Worm (Caenorhabditis elegans): ENCODE results near the gene B0547.2.

The B0547.2 gene

DNA sequence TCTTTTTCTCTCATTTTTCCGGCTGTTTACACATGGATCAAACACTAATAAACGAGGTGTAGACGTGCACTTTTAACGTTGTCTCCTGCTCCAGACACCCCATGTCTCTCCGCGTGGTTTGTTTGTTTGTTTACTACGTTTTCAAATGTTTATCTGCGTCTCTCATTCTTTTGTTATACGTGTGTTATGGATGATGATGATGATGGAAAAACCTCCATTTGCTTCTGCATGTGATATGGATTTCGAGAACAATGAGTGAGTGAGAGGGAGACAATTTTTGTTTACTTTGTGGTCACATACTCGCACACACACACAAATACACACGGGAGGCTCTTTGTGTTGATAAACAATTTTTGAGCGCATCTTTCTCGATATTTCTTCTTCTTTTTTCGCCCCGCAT is 41.3 kb upstream of the B0547.2 start (continued):
- TF ChIP-seq elt-3 (tag; optimal IDR thresholded peaks at IDR 0.05) (no peak), lin-11 (tag; optimal IDR thresholded peaks at IDR 0.05) (peak; percentile 61)

DNA sequence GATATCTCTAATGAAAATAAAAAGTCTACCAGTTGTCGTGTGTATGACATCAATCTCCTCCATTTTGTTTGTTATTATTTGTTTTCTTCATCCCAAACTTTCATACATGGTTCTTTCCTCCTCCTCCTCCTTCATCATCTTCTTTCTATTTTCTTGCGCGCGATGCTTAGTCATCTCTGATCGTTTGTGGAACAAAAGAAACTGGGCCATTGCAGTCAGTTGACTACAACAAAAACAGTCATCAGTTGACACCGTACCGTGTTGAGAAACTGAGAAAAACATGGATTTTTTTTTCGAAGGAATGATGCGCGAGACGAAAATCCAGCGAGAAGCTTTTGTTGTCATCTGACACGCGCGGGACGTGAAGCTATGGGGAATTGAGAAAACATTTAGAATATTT is 40.6 kb upstream of the B0547.2 start:
- TF ChIP-seq elt-1 (tag; optimal IDR thresholded peaks at IDR 0.05) (no peak), sma-9 (GFP tag; optimal IDR thresholded peaks at IDR 0.05) (no peak), sma-9 (tag; optimal IDR thresholded peaks at IDR 0.05) (no peak), ztf-4 (tag; optimal IDR thresholded peaks at IDR 0.05) (no peak), fos-1 (tag; optimal IDR thresholded peaks at IDR 0.05) (peak; percentile 28), unc-62 (GFP tag; optimal IDR thresholded peaks at IDR 0.05) (no peak), nhr-129 (tag; optimal IDR thresholded peaks at IDR 0.05) (peak; percentile 19), lin-39 (tag; optimal IDR thresholded peaks at IDR 0.05) (no peak), egl-27 (tag; optimal IDR thresholded peaks at IDR 0.05) (no peak), sem-4 (tag; optimal IDR thresholded peaks at IDR 0.05) (peak; percentile 19), R02D3.7 (tag; optimal IDR thresholded peaks at IDR 0.05) (no peak), nhr-77 (tag; optimal IDR thresholded peaks at IDR 0.05) (no peak), unc-55 (GFP tag; optimal IDR thresholded peaks at IDR 0.05) (peak; percentile 12), sma-3 (GFP tag; optimal IDR thresholded peaks at IDR 0.05) (peak; percentile 38), crh-2 (tag; optimal IDR thresholded peaks at IDR 0.05) (no peak), nhr-21 (tag; optimal IDR thresholded peaks at IDR 0.05) (peak; percentile 2), lin-11 (tag; optimal IDR thresholded peaks at IDR 0.05) (no peak)

DNA sequence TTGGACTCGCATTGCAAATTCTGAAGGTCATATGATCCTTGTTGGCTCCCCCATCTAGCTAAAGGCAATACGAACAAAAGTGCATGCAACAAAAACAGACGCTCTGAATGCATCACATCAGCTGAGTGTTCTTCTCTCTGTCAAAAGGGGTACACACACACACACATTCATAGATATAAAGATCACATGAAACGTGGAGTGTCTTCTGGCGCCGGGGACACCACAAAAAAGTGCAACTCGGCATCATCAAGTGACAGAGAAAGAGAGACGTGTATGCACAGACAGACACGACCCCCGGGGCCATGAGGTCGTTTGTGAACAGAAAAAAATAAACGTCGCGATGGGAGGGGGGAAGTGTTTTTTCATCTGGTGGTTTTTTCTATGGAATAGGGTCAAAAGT is 38.5 kb upstream of the B0547.2 start:
- TF ChIP-seq unc-55 (GFP tag; optimal IDR thresholded peaks at IDR 0.05) = peak; percentile 68
- TF ChIP-seq nhr-6 (tag; optimal IDR thresholded peaks at IDR 0.05) = peak; percentile 68
- no peak for TF ChIP-seq nhr-77 (tag; optimal IDR thresholded peaks at IDR 0.05)
- TF ChIP-seq mbf-1 (tag; optimal IDR thresholded peaks at IDR 0.05) = no peak
- peak; percentile 48 for TF ChIP-seq ama-1 (optimal IDR thresholded peaks at IDR 0.05)
- TF ChIP-seq F13H6.1 (tag; optimal IDR thresholded peaks at IDR 0.05) = peak; percentile 95
- peak; percentile 81 to 82 for TF ChIP-seq mdl-1 (tag; optimal IDR thresholded peaks at IDR 0.05)
- peak; percentile 91 for TF ChIP-seq C34F6.9 (tag; optimal IDR thresholded peaks at IDR 0.05)
- TF ChIP-seq nhr-11 (tag; optimal IDR thresholded peaks at IDR 0.05) = peak; percentile 31
- TF ChIP-seq alr-1 (tag; optimal IDR thresholded peaks at IDR 0.05) = peak; percentile 53
- TF ChIP-seq crh-2 (tag; optimal IDR thresholded peaks at IDR 0.05) = peak; percentile 91
- peak; percentile 45 for TF ChIP-seq ztf-4 (tag; optimal IDR thresholded peaks at IDR 0.05)
- no peak for TF ChIP-seq gmeb-1 (tag; optimal IDR thresholded peaks at IDR 0.05)
- peak; percentile 87 for TF ChIP-seq egl-27 (tag; optimal IDR thresholded peaks at IDR 0.05)
- TF ChIP-seq unc-62 (GFP tag; optimal IDR thresholded peaks at IDR 0.05) = peak; percentile 54
- TF ChIP-seq nhr-25 (tag; optimal IDR thresholded peaks at IDR 0.05) = peak; percentile 67
- TF ChIP-seq nhr-12 (tag; optimal IDR thresholded peaks at IDR 0.05) = no peak
- peak; percentile 31 for TF ChIP-seq blmp-1 (tag; optimal IDR thresholded peaks at IDR 0.05; ENCODE audit: insufficient read depth)
- no peak for TF ChIP-seq ceh-16 (tag; optimal IDR thresholded peaks at IDR 0.05)
- TF ChIP-seq sma-3 (GFP tag; optimal IDR thresholded peaks at IDR 0.05) = peak; percentile 61
- peak; percentile 91 for TF ChIP-seq Y55F3AM.14 (GFP tag; optimal IDR thresholded peaks at IDR 0.05)
- no peak for TF ChIP-seq peb-1 (tag; optimal IDR thresholded peaks at IDR 0.05)
- TF ChIP-seq sma-9 (GFP tag; optimal IDR thresholded peaks at IDR 0.05) = peak; percentile 95
- no peak for TF ChIP-seq sma-9 (tag; optimal IDR thresholded peaks at IDR 0.05)
- TF ChIP-seq lsy-2 (tag; optimal IDR thresholded peaks at IDR 0.05) = peak in 1 of 2 experiments; percentile 90
- peak; percentile 48 for TF ChIP-seq mab-5 (tag; optimal IDR thresholded peaks at IDR 0.05)
- TF ChIP-seq lin-11 (tag; optimal IDR thresholded peaks at IDR 0.05) = peak; percentile 13
- peak; percentile 45 for TF ChIP-seq nhr-21 (tag; optimal IDR thresholded peaks at IDR 0.05)
- TF ChIP-seq fos-1 (tag; optimal IDR thresholded peaks at IDR 0.05) = peak; percentile 84
- TF ChIP-seq lin-13 (GFP tag; optimal IDR thresholded peaks at IDR 0.05) = peak; percentile 46
- TF ChIP-seq sem-4 (tag; optimal IDR thresholded peaks at IDR 0.05) = peak; percentile 93
- no peak for TF ChIP-seq unc-39 (tag; optimal IDR thresholded peaks at IDR 0.05)
- peak; percentile 96 for TF ChIP-seq nhr-129 (tag; optimal IDR thresholded peaks at IDR 0.05)
- TF ChIP-seq aly-2 (tag; optimal IDR thresholded peaks at IDR 0.05) = no peak
- peak; percentile 85 for TF ChIP-seq zag-1 (tag; optimal IDR thresholded peaks at IDR 0.05)
- no peak for TF ChIP-seq elt-3 (tag; optimal IDR thresholded peaks at IDR 0.05)
